Worm (Caenorhabditis elegans) whole organism, midembryonic: ENCODE results near the gene T04F8.7.

ENCODE experiments used
- T22C8.4 ChIP-seq: fragments of 200-800 bp; sonication (Bioruptor generic); IDR thresholded peaks from 2 replicates; pipeline ENCODE4 v1.3.6; 2022; ENCODE audit warnings: missing genetic modification characterization, missing compliant biosample characterization
- cog-1 ChIP-seq: sonication (generic microtip); optimal IDR thresholded peaks from 2 replicates; lab custom pipeline; 2016; ENCODE audit warnings: missing genetic modification characterization, missing compliant biosample characterization
- flt-1 ChIP-seq: fragments of 200-800 bp; sonication (Bioruptor generic); IDR thresholded peaks from 2 replicates; pipeline ENCODE4 v1.3.6; 2022; ENCODE audit warnings: missing genetic modification characterization, missing compliant biosample characterization
- klf-2 ChIP-seq: fragments of 200-800 bp; sonication (Bioruptor generic); conservative IDR thresholded peaks from 2 replicates; pipeline ENCODE4 v1.3.6; 2022; ENCODE audit warnings: missing genetic modification reagents, missing genetic modification characterization, missing compliant biosample characterization
- med-1 ChIP-seq: sonication (generic microtip); optimal IDR thresholded peaks from 2 replicates; lab custom pipeline; 2017; ENCODE audit warnings: missing genetic modification characterization, mild to moderate bottlenecking, missing compliant biosample characterization, antibody characterized with exemption, missing genetic modification reagents; ENCODE audit not compliant: insufficient read depth
- ref-1 ChIP-seq: fragments of 200-800 bp; sonication (Bioruptor generic); conservative IDR thresholded peaks from 2 replicates; pipeline ENCODE4 v1.3.6; 2022; ENCODE audit warnings: missing genetic modification reagents, missing genetic modification characterization, missing compliant biosample characterization
- tab-1 ChIP-seq: fragments of 200-800 bp; sonication (Bioruptor generic); IDR thresholded peaks from 2 replicates; pipeline ENCODE4 v1.3.6; 2022; ENCODE audit warnings: missing genetic modification characterization, missing compliant biosample characterization
- ztf-23 ChIP-seq: fragments of 200-800 bp; sonication (Bioruptor generic); IDR thresholded peaks from 2 replicates; pipeline ENCODE4 v1.3.6; 2022; ENCODE audit warnings: missing genetic modification reagents, missing genetic modification characterization, missing compliant biosample characterization
- ztf-29 ChIP-seq: fragments of 200-800 bp; sonication (Bioruptor generic); IDR thresholded peaks from 2 replicates; pipeline ENCODE4 v1.3.6; 2022; ENCODE audit warnings: missing genetic modification reagents, missing genetic modification characterization, missing compliant biosample characterization

T04F8.7 gene

DNA sequence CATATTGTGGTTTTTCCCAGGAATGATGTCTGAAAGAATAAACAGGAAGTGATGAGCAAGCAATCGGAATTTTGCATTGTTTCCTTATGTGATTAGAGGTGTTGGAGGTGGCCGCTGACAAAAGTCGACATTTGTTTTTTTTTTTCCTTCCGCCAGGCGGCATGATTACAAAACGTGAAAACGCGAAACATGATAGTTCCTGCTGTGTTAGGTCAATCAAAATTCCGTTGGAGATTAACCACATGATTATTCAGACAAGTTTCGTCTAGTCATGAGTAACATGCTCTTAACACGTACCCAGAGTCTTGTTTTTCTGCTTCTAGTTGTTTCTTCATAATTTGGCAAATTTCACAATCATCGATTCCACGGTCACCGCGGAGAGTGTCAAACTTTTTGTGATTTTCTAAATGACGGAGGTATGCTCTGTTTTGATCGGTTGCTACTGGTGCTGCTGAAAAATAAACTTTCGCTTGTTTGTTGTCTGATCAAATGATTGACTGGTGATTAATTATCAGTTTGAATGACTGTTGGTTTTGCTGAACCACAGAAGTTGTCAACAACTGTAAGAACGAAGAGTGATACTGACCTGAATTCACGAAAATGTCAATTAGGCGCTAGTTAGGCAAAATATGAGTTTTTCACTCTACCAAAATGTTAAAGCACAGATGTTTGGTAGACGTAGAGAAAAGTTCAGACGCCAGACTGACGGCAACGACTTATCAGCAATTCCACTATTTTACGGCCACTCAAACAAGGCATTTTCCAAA lies 1.4 kb downstream of the T04F8.7 start:
- TF ChIP-seq med-1 (no peak), tab-1 (GFP tag; lab: Robert Waterston, UW) (no peak), cog-1 (tag; lab: Kevin White, UChicago) (no peak), flt-1 (GFP tag; lab: Robert Waterston, UW) (no peak), ztf-23 (GFP tag; lab: Robert Waterston, UW) (no peak), T22C8.4 (GFP tag; lab: Robert Waterston, UW) (no peak), ztf-29 (GFP tag; lab: Robert Waterston, UW) (no peak), ref-1 (no peak), klf-2 (no peak)

DNA sequence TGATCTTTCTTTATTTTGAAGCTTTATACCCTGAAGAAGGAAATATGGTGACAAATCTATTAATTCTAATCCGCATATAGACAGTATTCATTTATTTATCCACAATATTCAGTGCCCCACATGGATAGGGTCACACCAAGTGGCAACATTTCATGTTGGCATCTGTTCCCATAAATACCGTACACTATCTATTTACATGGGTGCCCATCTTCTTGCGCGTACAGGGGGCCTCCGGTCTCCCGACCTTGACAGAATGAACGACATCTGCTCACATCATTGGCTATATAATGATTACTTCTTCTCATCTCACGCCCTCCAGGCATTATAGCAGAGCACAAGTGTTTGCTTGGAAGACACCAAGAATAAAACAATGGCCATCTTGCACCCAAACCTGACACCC lies 5.2 kb downstream of the T04F8.7 start:
- no peak for TF ChIP-seq med-1
- TF ChIP-seq cog-1 (tag; lab: Kevin White, UChicago): peak; percentile 21
- no peak for TF ChIP-seq klf-2

DNA sequence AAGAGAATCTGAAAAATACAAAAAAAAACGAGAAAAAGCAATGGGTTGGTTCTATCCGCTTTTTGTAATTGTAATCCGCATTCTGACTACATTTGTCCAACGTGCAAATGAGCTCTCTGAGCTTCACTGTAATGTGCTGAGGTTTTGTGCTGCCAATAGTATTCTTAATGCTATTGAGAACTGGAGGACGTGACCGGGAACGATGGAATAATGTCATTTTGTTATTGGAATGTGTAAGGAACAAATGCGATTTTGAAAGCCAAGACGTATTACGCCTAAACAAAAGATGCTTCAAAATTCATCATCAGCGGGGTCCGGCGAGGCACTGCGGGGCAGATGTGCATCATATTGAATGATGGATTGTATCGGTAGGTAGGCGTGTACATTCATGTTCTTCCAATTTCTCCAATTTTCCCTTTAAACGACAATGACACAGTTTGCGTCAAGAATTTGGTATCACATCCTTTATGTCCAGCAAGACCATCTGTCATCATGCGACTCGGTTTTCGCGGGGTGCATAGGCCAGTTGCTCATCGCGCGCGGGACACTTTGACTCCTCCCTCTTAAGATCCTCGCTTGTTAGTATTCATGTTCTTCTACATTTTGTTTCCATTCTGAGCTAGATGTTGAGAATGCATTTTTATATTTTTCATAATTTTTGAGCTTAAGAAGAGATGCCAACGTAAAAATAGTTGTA lies 7.6 kb downstream of the T04F8.7 start:
- TF ChIP-seq ref-1 (no peak), ztf-23 (GFP tag; lab: Robert Waterston, UW) (no peak), ztf-29 (GFP tag; lab: Robert Waterston, UW) (no peak), T22C8.4 (GFP tag; lab: Robert Waterston, UW) (no peak)

DNA sequence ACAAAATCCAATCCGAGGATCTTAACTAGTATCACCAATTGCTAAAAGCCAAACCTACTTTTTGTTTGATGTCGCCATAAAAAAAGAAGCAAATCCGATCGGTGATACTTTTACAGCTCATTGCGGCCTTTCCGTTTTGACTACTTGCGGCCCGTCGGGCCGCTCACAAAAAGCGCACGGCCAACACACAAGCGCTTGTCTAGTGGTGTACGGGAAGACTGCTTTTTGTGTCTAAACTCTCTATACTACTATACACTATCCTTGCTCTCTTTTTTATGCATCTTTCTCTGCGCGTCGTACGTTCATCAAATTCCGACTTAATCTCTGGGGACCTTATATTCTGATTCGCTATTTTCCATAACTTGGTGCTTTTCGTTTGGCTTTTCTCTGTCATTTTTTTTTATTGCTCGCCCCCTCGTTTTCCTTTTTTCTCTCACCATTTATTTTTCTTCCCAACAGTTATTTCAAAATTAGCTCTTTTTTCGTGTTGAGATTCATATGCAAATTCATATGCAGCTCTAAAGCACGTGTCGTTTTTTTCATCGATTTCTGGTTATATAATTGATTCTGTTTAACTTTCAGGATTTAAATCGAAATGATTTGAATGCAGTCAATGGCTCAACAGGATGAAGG lies 14.1 kb downstream of the T04F8.7 start, which contains the start of gene noca-2:
Gene noca-2, plus strand, starts transcription at position 583 of the 633 bp plus-strand sequence.
- TF ChIP-seq cog-1 (tag; lab: Kevin White, UChicago) (peak; percentile 46), T22C8.4 (GFP tag; lab: Robert Waterston, UW) (no peak)

DNA sequence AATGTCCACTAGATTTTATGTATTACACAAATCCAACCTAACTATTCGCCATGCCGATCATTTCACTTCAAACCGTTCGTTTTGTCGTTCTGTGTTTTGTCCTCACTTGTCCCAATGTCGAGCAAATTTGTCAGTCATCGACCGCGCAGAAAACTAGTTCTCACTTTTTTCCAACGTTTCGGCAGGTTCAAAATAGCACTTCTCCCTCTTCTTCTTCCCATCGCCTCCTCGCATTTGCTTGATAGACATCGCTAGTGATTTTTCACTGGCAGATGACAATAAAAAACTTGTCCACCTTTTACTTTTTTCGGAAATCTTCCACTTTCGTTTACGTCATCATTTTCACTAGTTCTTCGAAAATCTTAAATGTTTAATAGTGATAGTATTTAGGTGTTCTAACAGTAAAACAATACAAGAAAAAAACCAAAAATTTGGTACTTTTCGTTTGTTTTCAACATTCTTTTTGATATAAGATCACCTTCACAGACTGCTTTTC lies 15.2 kb downstream of the T04F8.7 start:
- TF ChIP-seq flt-1 (GFP tag; lab: Robert Waterston, UW) (no peak), T22C8.4 (GFP tag; lab: Robert Waterston, UW) (no peak), ztf-23 (GFP tag; lab: Robert Waterston, UW) (no peak), ztf-29 (GFP tag; lab: Robert Waterston, UW) (no peak), klf-2 (no peak)

DNA sequence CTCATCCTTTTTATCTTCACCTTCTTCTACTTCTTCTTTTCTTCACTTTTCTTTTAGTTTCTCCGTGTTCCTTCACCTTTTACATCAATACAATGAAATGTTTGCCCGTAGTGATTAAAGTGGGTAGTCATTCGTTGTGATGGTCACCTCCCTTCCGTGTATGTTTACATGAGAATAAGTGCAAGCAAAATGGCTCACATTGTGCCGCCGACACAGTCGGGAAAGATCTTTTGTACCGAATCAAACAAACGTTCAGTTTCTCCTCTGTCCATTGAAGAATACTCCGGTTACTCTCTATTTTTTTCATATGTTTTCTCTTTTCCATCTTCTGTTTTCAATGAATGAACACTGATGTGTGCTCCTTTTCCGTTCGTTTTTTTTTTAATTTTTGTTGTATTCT lies 16.6 kb downstream of the T04F8.7 start:
- TF ChIP-seq ztf-23 (GFP tag; lab: Robert Waterston, UW): no peak
- no peak for TF ChIP-seq tab-1 (GFP tag; lab: Robert Waterston, UW)
- no peak for TF ChIP-seq ztf-29 (GFP tag; lab: Robert Waterston, UW)
- TF ChIP-seq cog-1 (tag; lab: Kevin White, UChicago): no peak
- no peak for TF ChIP-seq med-1
- TF ChIP-seq flt-1 (GFP tag; lab: Robert Waterston, UW): no peak
- no peak for TF ChIP-seq T22C8.4 (GFP tag; lab: Robert Waterston, UW)
- TF ChIP-seq klf-2: no peak
- no peak for TF ChIP-seq ref-1

DNA sequence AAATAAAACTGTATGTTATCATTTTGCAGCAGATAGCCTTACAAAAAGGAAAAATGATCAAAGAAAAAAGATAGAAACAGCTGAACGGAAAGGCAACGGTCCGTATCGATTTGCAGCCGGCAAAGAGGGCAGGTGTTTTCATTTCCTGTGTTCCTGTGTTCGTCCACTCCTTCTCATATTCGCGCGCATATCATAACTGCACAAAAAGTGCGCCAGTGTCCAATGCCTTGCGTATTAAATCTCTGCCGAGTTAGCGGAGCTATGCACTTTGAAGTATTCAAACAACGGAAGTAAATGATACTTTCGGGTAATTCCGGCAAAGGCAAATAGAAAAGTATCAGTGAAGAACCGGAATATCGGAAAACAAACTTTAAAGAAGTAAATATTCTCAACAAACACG lies 18.2 kb downstream of the T04F8.7 start:
- no peak for TF ChIP-seq ztf-23 (GFP tag; lab: Robert Waterston, UW)
- TF ChIP-seq T22C8.4 (GFP tag; lab: Robert Waterston, UW): no peak
- no peak for TF ChIP-seq med-1
- peak; percentile 32 for TF ChIP-seq cog-1 (tag; lab: Kevin White, UChicago)
- TF ChIP-seq ztf-29 (GFP tag; lab: Robert Waterston, UW): no peak
- TF ChIP-seq klf-2: no peak
- no peak for TF ChIP-seq ref-1
- TF ChIP-seq flt-1 (GFP tag; lab: Robert Waterston, UW): 0 out of 2 replicates have a peak, but pooled peaks have one; percentile 52
- TF ChIP-seq tab-1 (GFP tag; lab: Robert Waterston, UW): no peak

DNA sequence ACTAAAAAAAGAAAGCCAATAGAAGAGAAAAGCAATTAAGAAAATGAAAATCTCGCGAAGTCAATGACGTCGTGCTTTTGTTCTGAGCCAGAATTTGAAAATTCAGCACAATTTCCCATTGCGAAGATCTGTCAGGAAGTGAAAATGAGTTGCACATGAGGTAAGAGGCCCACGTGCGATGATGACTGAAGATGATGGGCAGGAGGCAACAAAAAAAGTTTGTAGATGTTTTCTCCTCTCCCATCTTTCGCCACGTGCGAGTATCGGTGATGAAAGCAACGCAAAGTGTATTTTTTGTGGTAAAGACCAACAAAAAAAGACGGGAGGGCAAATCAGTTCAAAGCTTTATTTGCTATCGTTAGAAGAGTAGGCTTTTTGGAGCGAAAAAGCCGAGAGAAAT lies 18.7 kb downstream of the T04F8.7 start:
- TF ChIP-seq ztf-29 (GFP tag; lab: Robert Waterston, UW) (no peak), ref-1 (no peak), tab-1 (GFP tag; lab: Robert Waterston, UW) (no peak), ztf-23 (GFP tag; lab: Robert Waterston, UW) (no peak), T22C8.4 (GFP tag; lab: Robert Waterston, UW) (no peak), cog-1 (tag; lab: Kevin White, UChicago) (no peak), klf-2 (no peak), flt-1 (GFP tag; lab: Robert Waterston, UW) (no peak), med-1 (no peak)

DNA sequence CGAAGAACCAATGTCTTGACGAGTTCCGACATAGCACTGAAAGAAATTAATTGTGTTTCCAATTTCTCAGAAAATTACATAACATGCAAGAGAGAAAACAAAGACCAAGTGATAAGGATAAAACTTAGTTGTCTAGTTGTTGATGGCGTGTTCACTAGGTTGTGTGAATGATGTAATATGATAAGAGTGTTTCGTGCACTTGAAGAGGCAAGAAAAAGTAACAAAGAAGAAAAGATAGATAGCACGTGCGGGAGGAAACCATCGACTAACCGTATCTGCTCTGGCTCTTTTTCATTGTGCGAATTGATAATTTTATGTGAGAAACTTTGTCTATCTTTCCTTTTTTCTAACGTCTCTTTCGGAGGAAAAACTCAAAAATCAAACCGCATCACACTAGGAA lies 19.2 kb downstream of the T04F8.7 start, which contains the start of gene sfxn-1.5:
Gene sfxn-1.5, minus strand, starts transcription at position 36 of the 400 bp plus-strand sequence.
- no peak for TF ChIP-seq klf-2
- TF ChIP-seq tab-1 (GFP tag; lab: Robert Waterston, UW): no peak
- TF ChIP-seq med-1: no peak
- no peak for TF ChIP-seq ztf-23 (GFP tag; lab: Robert Waterston, UW)
- TF ChIP-seq ztf-29 (GFP tag; lab: Robert Waterston, UW): no peak
- TF ChIP-seq cog-1 (tag; lab: Kevin White, UChicago): no peak
- no peak for TF ChIP-seq T22C8.4 (GFP tag; lab: Robert Waterston, UW)
- TF ChIP-seq flt-1 (GFP tag; lab: Robert Waterston, UW): no peak
- no peak for TF ChIP-seq ref-1
